Fruit fly (Drosophila melanogaster): ENCODE data around the gene CG1636.

The CG1636 gene

dm6 chrX:8229918-8230699, 43.1 kb upstream of the CG1636 start (continued):
- TF ChIP-seq gcm2 (GFP tag; optimal IDR thresholded peaks at IDR 0.05): no peak
- TF ChIP-seq CG3407 (GFP tag; optimal IDR thresholded peaks at IDR 0.05): peak; percentile 80
- peak; percentile 24 for TF ChIP-seq CHES-1-like (GFP tag; optimal IDR thresholded peaks at IDR 0.05)
- peak; percentile 25 for TF ChIP-seq CG12769 (tag; optimal IDR thresholded peaks at IDR 0.05)
- peak; percentile 54; the same call in 1 of the 2 replicates for TF ChIP-seq chm (GFP tag; IDR thresholded peaks at IDR 0.05)
- TF ChIP-seq sqz (GFP tag; optimal IDR thresholded peaks at IDR 0.05): no peak
- peak; percentile 32 for TF ChIP-seq Jarid2 (GFP tag; optimal IDR thresholded peaks at IDR 0.05)
- peak; percentile 20 for TF ChIP-seq Hr39 (optimal IDR thresholded peaks at IDR 0.05)
- no peak for TF ChIP-seq CkIIα-i1 (GFP tag; IDR thresholded peaks at IDR 0.05)
- TF ChIP-seq bcd (GFP tag; optimal IDR thresholded peaks at IDR 0.05): peak; percentile 56
- TF ChIP-seq Sry-β (GFP tag; optimal IDR thresholded peaks at IDR 0.05): peak; percentile 35
- peak; percentile 92 for TF ChIP-seq exex (tag; optimal IDR thresholded peaks at IDR 0.05)
- TF ChIP-seq Bgb (GFP tag; IDR thresholded peaks at IDR 0.05; ENCODE audit: partially characterized antibody): no peak
- TF ChIP-seq tap (tag; optimal IDR thresholded peaks at IDR 0.05): peak; percentile 44
- TF ChIP-seq gem (tag; optimal IDR thresholded peaks at IDR 0.05): peak; percentile 55
- peak; percentile 68 for TF ChIP-seq CG6854 (GFP tag; optimal IDR thresholded peaks at IDR 0.05)
- peak; percentile 21 for TF ChIP-seq CG9609 (GFP tag; optimal IDR thresholded peaks at IDR 0.05)
- TF ChIP-seq sna (GFP tag; IDR thresholded peaks at IDR 0.05; ENCODE audit: partially characterized antibody): no peak
- TF ChIP-seq Hey (tag; optimal IDR thresholded peaks at IDR 0.05): peak; percentile 35
- peak; percentile 44 for TF ChIP-seq CG14710 (tag; optimal IDR thresholded peaks at IDR 0.05)
- peak; percentile 85 for TF ChIP-seq Asciz (GFP tag; optimal IDR thresholded peaks at IDR 0.05)
- TF ChIP-seq Nf-YA (GFP tag; IDR thresholded peaks at IDR 0.05): peak; percentile 38; the same call in 1 of the 2 replicates
- no peak for TF ChIP-seq Deaf1 (tag; optimal IDR thresholded peaks at IDR 0.05)
- no peak for TF ChIP-seq dysf (GFP tag; IDR thresholded peaks at IDR 0.05)
- peak; percentile 67 for TF ChIP-seq CG5180 (GFP tag; optimal IDR thresholded peaks at IDR 0.05)
- TF ChIP-seq sens (GFP tag): peak; percentile 93
- TF ChIP-seq CG14014 (GFP tag; IDR thresholded peaks at IDR 0.05): no peak
- TF ChIP-seq CG31365 (tag; optimal IDR thresholded peaks at IDR 0.05): peak; percentile 59
- peak; percentile 68 for TF ChIP-seq CG1603 (tag; optimal IDR thresholded peaks at IDR 0.05)
- peak; percentile 8 for TF ChIP-seq D19B (GFP tag; optimal IDR thresholded peaks at IDR 0.05)
- peak; percentile 74 for TF ChIP-seq CG13296 (GFP tag; optimal IDR thresholded peaks at IDR 0.05)
- peak; percentile 58 for TF ChIP-seq Side (GFP tag; optimal IDR thresholded peaks at IDR 0.05)
- TF ChIP-seq Elba2 (GFP tag; optimal IDR thresholded peaks at IDR 0.05): no peak

dm6 chrX:8231241-8232028, 41.8 kb upstream of the CG1636 start:
- TF ChIP-seq nom (GFP tag; optimal IDR thresholded peaks at IDR 0.05): peak; percentile 56
- TF ChIP-seq stwl (tag; optimal IDR thresholded peaks at IDR 0.05): peak; percentile 91
- peak; percentile 12 for TF ChIP-seq ATbp (GFP tag; optimal IDR thresholded peaks at IDR 0.05)
- no peak for TF ChIP-seq luna (GFP tag; optimal IDR thresholded peaks at IDR 0.05)
- TF ChIP-seq sqz (GFP tag; optimal IDR thresholded peaks at IDR 0.05): peak; percentile 20
- TF ChIP-seq Elba2 (GFP tag; optimal IDR thresholded peaks at IDR 0.05): peak; percentile 14
- 0 out of 3 replicates have a peak, but pooled peaks have one; percentile 21 for TF ChIP-seq CG16813 (GFP tag; IDR thresholded peaks at IDR 0.05; ENCODE audit: partially characterized antibody)
- no peak for TF ChIP-seq CG6765 (GFP tag; optimal IDR thresholded peaks at IDR 0.05)
- no peak for TF ChIP-seq Sin3A (optimal IDR thresholded peaks at IDR 0.05)
